Fruit fly (Drosophila melanogaster): ENCODE results near the gene CG14551.
A peak's percentile ranks its signal among the peaks of the same experiment; 100 is the strongest.

The CG14551 gene

DNA sequence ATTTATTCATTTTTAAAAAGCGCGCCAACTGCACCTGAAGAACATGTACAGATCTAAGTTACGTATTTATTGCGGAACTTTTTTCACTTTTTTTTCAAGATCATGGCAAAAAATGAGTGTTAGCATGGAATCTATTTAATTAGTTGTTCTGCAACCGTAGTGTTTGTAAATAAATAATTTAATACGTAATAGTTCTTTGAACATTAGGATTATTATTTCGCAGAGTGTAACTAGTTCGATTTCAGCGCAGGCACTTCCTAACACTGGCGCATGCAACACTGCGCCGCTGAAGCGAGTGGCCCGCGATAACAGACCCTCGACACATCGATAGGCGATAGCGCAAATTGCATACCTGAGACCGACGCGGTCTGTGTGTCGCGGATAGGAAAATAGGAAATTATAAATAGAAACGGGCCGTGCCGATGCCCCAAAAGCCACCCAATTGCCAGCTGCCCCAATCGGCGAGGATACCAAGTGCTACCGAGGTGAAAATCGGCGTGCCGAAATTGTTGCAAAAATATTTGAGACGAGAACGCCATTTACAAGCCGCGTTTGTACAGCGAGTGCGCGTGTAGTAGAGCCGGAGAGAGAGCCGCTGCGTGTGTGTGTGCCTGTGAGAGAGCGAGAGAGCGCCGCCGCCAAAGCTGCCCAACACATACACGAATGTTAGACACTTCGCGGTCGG, 21.3 kb downstream of the CG14551 start, which contains the start of gene gro (continued):
- TF ChIP-seq CG6765 (GFP tag; optimal IDR thresholded peaks at IDR 0.05) (no peak), CG12219 (GFP tag; optimal IDR thresholded peaks at IDR 0.05) (peak; percentile 23), Max (GFP tag; optimal IDR thresholded peaks at IDR 0.05) (peak; percentile 74), gsb (GFP tag; IDR thresholded peaks at IDR 0.05) (peak; percentile 29; the same call in 1 of the 2 replicates), CG7963 (GFP tag; IDR thresholded peaks at IDR 0.05; ENCODE audit: partially characterized antibody) (peak; percentile 82), pum (GFP tag; optimal IDR thresholded peaks at IDR 0.05) (peak; percentile 61), CG34376 (GFP tag; optimal IDR thresholded peaks at IDR 0.05) (peak; percentile 23), Hmx (GFP tag; optimal IDR thresholded peaks at IDR 0.05) (peak; percentile 56), Sry-β (GFP tag; optimal IDR thresholded peaks at IDR 0.05) (peak; percentile 11), Jarid2 (GFP tag; optimal IDR thresholded peaks at IDR 0.05) (peak; percentile 35), dan (GFP tag; IDR thresholded peaks at IDR 0.05) (no peak), Doc2 (GFP tag; IDR thresholded peaks at IDR 0.05) (no peak), E2f2 (GFP tag; IDR thresholded peaks at IDR 0.05) (peak; percentile 91), dmrt99B (tag; optimal IDR thresholded peaks at IDR 0.05) (peak; percentile 49), CG9932 (GFP tag; IDR thresholded peaks at IDR 0.05) (peak; percentile 89), CG13287 (GFP tag; IDR thresholded peaks at IDR 0.05; ENCODE audit: partially characterized antibody) (peak; percentile 83), toy (GFP tag; IDR thresholded peaks at IDR 0.05) (no peak), CG7372 (GFP tag; IDR thresholded peaks at IDR 0.05) (peak; percentile 63), NfI (GFP tag; optimal IDR thresholded peaks at IDR 0.05) (peak; percentile 83), ems (GFP tag; optimal IDR thresholded peaks at IDR 0.05) (peak; percentile 81), crp (GFP tag; optimal IDR thresholded peaks at IDR 0.05) (peak in 1 of 2 experiments; percentile 18), CG1832 (GFP tag; optimal IDR thresholded peaks at IDR 0.05) (no peak), B-H1 (GFP tag; IDR thresholded peaks at IDR 0.05) (peak; percentile 37; the same call in 2 of the 3 replicates), MBD-R2 (GFP tag; IDR thresholded peaks at IDR 0.05) (peak; percentile 67), Elba2 (GFP tag; optimal IDR thresholded peaks at IDR 0.05) (peak; percentile 91), tap (tag; optimal IDR thresholded peaks at IDR 0.05) (no peak), CG4328 (GFP tag; optimal IDR thresholded peaks at IDR 0.05) (peak; percentile 30), Dip2 (GFP tag; IDR thresholded peaks at IDR 0.05) (no peak), Lhr (GFP tag; optimal IDR thresholded peaks at IDR 0.05) (peak; percentile 84), tio (GFP tag; optimal IDR thresholded peaks at IDR 0.05) (peak; percentile 19), ap (GFP tag; IDR thresholded peaks at IDR 0.05) (peak; percentile 49; the same call in 1 of the 2 replicates), salm (tag; optimal IDR thresholded peaks at IDR 0.05) (peak; percentile 35), rib (GFP tag; IDR thresholded peaks at IDR 0.05) (peak; percentile 79), Lpt (GFP tag; optimal IDR thresholded peaks at IDR 0.05) (no peak), sna (GFP tag; IDR thresholded peaks at IDR 0.05; ENCODE audit: partially characterized antibody) (peak; percentile 82; the same call in 1 of the 2 replicates), Hsf (GFP tag; optimal IDR thresholded peaks at IDR 0.05) (peak; percentile 78), CG4730 (GFP tag; IDR thresholded peaks at IDR 0.05) (peak; percentile 42; the same call in 1 of the 2 replicates), CG17361 (GFP tag; IDR thresholded peaks at IDR 0.05) (no peak), NC2α (GFP tag; optimal IDR thresholded peaks at IDR 0.05) (peak; percentile 54), aop (GFP tag; IDR thresholded peaks at IDR 0.05) (no peak), chif (GFP tag; optimal IDR thresholded peaks at IDR 0.05) (peak; percentile 69 to 72), Scr (GFP tag; IDR thresholded peaks at IDR 0.05; ENCODE audit: partially characterized antibody) (peak; percentile 74), sob (GFP tag; IDR thresholded peaks at IDR 0.05) (peak; percentile 91), unpg (GFP tag; optimal IDR thresholded peaks at IDR 0.05) (peak; percentile 64), CG17385 (GFP tag; optimal IDR thresholded peaks at IDR 0.05) (peak; percentile 31), CG10654 (GFP tag; optimal IDR thresholded peaks at IDR 0.05) (peak; percentile 64), Dad (GFP tag; optimal IDR thresholded peaks at IDR 0.05) (peak; percentile 66), Fer2 (tag; optimal IDR thresholded peaks at IDR 0.05) (peak; percentile 44), CG8089 (GFP tag; optimal IDR thresholded peaks at IDR 0.05) (peak; percentile 21), Hey (tag; optimal IDR thresholded peaks at IDR 0.05) (peak; percentile 39)

Data from whole organism, embryonic.